Fruit fly (Drosophila melanogaster) whole organism, embryonic: Measurements from ENCODE around the gene CG12507.

Source experiments
- Abd-B ChIP-seq: fragments of 200-800 bp; sonication (Bioruptor generic); optimal IDR thresholded peaks from 2 replicates; lab custom pipeline; 2018; ENCODE audit warnings: missing biosample characterization, mild to moderate bottlenecking, missing genetic modification characterization, moderate library complexity
- Blimp-1 ChIP-seq: fragments of 200-800 bp; sonication (Bioruptor generic); optimal IDR thresholded peaks from 3 replicates; lab custom pipeline; 2018; ENCODE audit warnings: missing biosample characterization, missing genetic modification characterization, mild to moderate bottlenecking, moderate library complexity, missing genetic modification reagents
- Bteb2 ChIP-seq: fragments of 200-800 bp; sonication (Bioruptor generic); optimal IDR thresholded peaks from 2 replicates; lab custom pipeline; 2016; ENCODE audit warnings: missing biosample characterization, missing genetic modification characterization
- CG10431 ChIP-seq: fragments of 200-800 bp; sonication (Bioruptor generic); optimal IDR thresholded peaks from 3 replicates; lab custom pipeline; 2018; ENCODE audit warnings: missing biosample characterization, mild to moderate bottlenecking, missing genetic modification characterization
- CG10462 ChIP-seq: fragments of 200-800 bp; sonication (Bioruptor generic); optimal IDR thresholded peaks from 2 replicates; lab custom pipeline; 2016; ENCODE audit warnings: missing biosample characterization, missing genetic modification characterization
- CG10565 ChIP-seq: fragments of 200-800 bp; sonication (Bioruptor generic); optimal IDR thresholded peaks from 3 replicates; lab custom pipeline; 2016; ENCODE audit warnings: missing biosample characterization, mild to moderate bottlenecking, missing genetic modification characterization
- CG10654 ChIP-seq: fragments of 200-800 bp; sonication (Bioruptor generic); optimal IDR thresholded peaks from 2 replicates; lab custom pipeline; 2016; ENCODE audit warnings: missing biosample characterization, missing genetic modification characterization
- CG11093 ChIP-seq: fragments of 200-800 bp; sonication (Bioruptor generic); IDR thresholded peaks from 3 replicates; pipeline ENCODE4 v1.3.6; 2022; ENCODE audit warnings: missing biosample characterization, missing genetic modification characterization
- CG11560 ChIP-seq: fragments of 200-800 bp; sonication (Bioruptor generic); IDR thresholded peaks from 3 replicates; pipeline ENCODE4 v1.3.6; 2022; ENCODE audit warnings: missing biosample characterization, missing genetic modification characterization
- CG12071 ChIP-seq: fragments of 200-800 bp; sonication (Bioruptor generic); optimal IDR thresholded peaks from 3 replicates; lab custom pipeline; 2018; ENCODE audit warnings: missing biosample characterization, mild to moderate bottlenecking, missing genetic modification characterization
- CG14050 ChIP-seq: fragments of 200-800 bp; sonication (Bioruptor generic); IDR thresholded peaks from 3 replicates; pipeline ENCODE4 v1.3.6; 2022; ENCODE audit warnings: missing biosample characterization, missing genetic modification characterization
- CG16813 ChIP-seq: fragments of 200-800 bp; sonication (Bioruptor generic); IDR thresholded peaks from 3 replicates; pipeline ENCODE4 v1.3.6; 2022; ENCODE audit warnings: missing biosample characterization, missing genetic modification characterization; ENCODE audit not compliant: partially characterized antibody
- CG16815 ChIP-seq: fragments of 200-800 bp; sonication (Bioruptor generic); optimal IDR thresholded peaks from 3 replicates; lab custom pipeline; 2017; ENCODE audit warnings: missing biosample characterization, mild to moderate bottlenecking, missing genetic modification characterization
- CG1792 ChIP-seq: fragments of 200-800 bp; sonication (Bioruptor generic); optimal IDR thresholded peaks from 2 replicates; lab custom pipeline; 2016; ENCODE audit warnings: missing biosample characterization, missing genetic modification characterization
- CG1832 ChIP-seq: fragments of 200-800 bp; sonication (Bioruptor generic); optimal IDR thresholded peaks from 2 replicates; lab custom pipeline; 2017; ENCODE audit warnings: missing biosample characterization, mild to moderate bottlenecking, missing genetic modification characterization, inconsistent platforms
- CG2875 ChIP-seq: fragments of 200-800 bp; sonication (Bioruptor generic); optimal IDR thresholded peaks from 2 replicates; lab custom pipeline; 2017; ENCODE audit warnings: missing biosample characterization, mild to moderate bottlenecking, missing genetic modification characterization, missing genetic modification reagents
- CG30020 ChIP-seq: fragments of 200-800 bp; optimal IDR thresholded peaks from 2 replicates; lab custom pipeline; 2019; ENCODE audit warnings: missing biosample characterization, mild to moderate bottlenecking, missing genetic modification characterization, moderate library complexity
- CG31224 ChIP-seq: fragments of 200-800 bp; sonication (Bioruptor generic); IDR thresholded peaks from 2 replicates; pipeline ENCODE4 v1.3.6; 2022; ENCODE audit warnings: missing biosample characterization, missing genetic modification characterization
- CG4360 ChIP-seq: fragments of 200-800 bp; sonication (Bioruptor generic); IDR thresholded peaks from 2 replicates; pipeline ENCODE4 v1.3.6; 2022; ENCODE audit warnings: missing biosample characterization, missing genetic modification characterization
- CG6654 ChIP-seq: fragments of 200-800 bp; sonication (Bioruptor generic); optimal IDR thresholded peaks from 2 replicates; lab custom pipeline; 2017; ENCODE audit warnings: missing biosample characterization, mild to moderate bottlenecking, missing genetic modification characterization
- CG6683 ChIP-seq: fragments of 200-800 bp; sonication (Bioruptor generic); optimal IDR thresholded peaks from 2 replicates; lab custom pipeline; 2017; ENCODE audit warnings: missing biosample characterization, mild to moderate bottlenecking, missing genetic modification characterization, missing genetic modification reagents
- Dll ChIP-seq: fragments of 200-800 bp; sonication (Bioruptor generic); IDR thresholded peaks from 4 replicates; pipeline ENCODE4 v1.3.6; 2022; ENCODE audit warnings: missing biosample characterization, missing genetic modification characterization; ENCODE audit not compliant: partially characterized antibody
- Drgx ChIP-seq: fragments of 200-800 bp; sonication (Bioruptor generic); IDR thresholded peaks from 2 replicates; pipeline ENCODE4 v1.3.6; 2022; ENCODE audit warnings: missing biosample characterization, missing genetic modification characterization
- E2f1 ChIP-seq: fragments of 200-800 bp; sonication (Bioruptor generic); IDR thresholded peaks from 2 replicates; pipeline ENCODE4 v1.3.6; 2022; ENCODE audit warnings: missing biosample characterization, missing genetic modification characterization
- Kr ChIP-seq: fragments of 200-800 bp; sonication (Bioruptor generic); optimal IDR thresholded peaks from 2 replicates; lab custom pipeline; 2017; ENCODE audit warnings: missing biosample characterization, mild to moderate bottlenecking, missing genetic modification characterization
- Lhr ChIP-seq: fragments of 200-800 bp; sonication (Bioruptor generic); optimal IDR thresholded peaks from 3 replicates; lab custom pipeline; 2017; ENCODE audit warnings: mild to moderate bottlenecking, missing biosample characterization, missing genetic modification reagents, missing genetic modification characterization
- NfI ChIP-seq: fragments of 200-800 bp; sonication (Bioruptor generic); optimal IDR thresholded peaks from 3 replicates; lab custom pipeline; 2018; ENCODE audit warnings: missing biosample characterization, mild to moderate bottlenecking, missing genetic modification characterization, moderate library complexity
- Side ChIP-seq: fragments of 200-800 bp; sonication (Bioruptor generic); optimal IDR thresholded peaks from 2 replicates; lab custom pipeline; 2016; ENCODE audit warnings: missing biosample characterization, missing genetic modification characterization
- Xbp1 ChIP-seq: fragments of 200-800 bp; sonication (Bioruptor generic); optimal IDR thresholded peaks from 3 replicates; lab custom pipeline; 2016; ENCODE audit warnings: missing biosample characterization, mild to moderate bottlenecking, missing genetic modification characterization
- abd-A ChIP-seq: fragments of 200-800 bp; sonication (Bioruptor generic); optimal IDR thresholded peaks from 3 replicates; lab custom pipeline; 2019; ENCODE audit warnings: missing biosample characterization, mild to moderate bottlenecking, missing genetic modification characterization, moderate library complexity
- ap ChIP-seq: fragments of 200-800 bp; sonication (Bioruptor generic); IDR thresholded peaks from 2 replicates; pipeline ENCODE4 v1.3.6; 2022; ENCODE audit warnings: missing biosample characterization, missing genetic modification characterization
- az2 ChIP-seq: fragments of 200-800 bp; sonication (Bioruptor generic); optimal IDR thresholded peaks from 3 replicates; lab custom pipeline; 2016; ENCODE audit warnings: missing biosample characterization, missing genetic modification characterization
- cato ChIP-seq: fragments of 200-800 bp; sonication (Bioruptor generic); optimal IDR thresholded peaks from 2 replicates; lab custom pipeline; 2016; ENCODE audit warnings: missing biosample characterization, missing genetic modification characterization, borderline replicate concordance
- chif ChIP-seq, 2 experiments: fragments of 200-800 bp; sonication (Bioruptor generic); optimal IDR thresholded peaks; 3 replicates each; lab custom pipeline; 2016; ENCODE audit warnings: missing biosample characterization in 2 of 2, missing genetic modification characterization in 2 of 2
- ci ChIP-seq: fragments of 200-800 bp; sonication (Bioruptor generic); IDR thresholded peaks from 3 replicates; pipeline ENCODE4 v1.3.6; 2022; ENCODE audit warnings: missing biosample characterization, missing genetic modification characterization
- dan ChIP-seq: fragments of 200-800 bp; sonication (Bioruptor generic); IDR thresholded peaks from 2 replicates; pipeline ENCODE4 v1.3.6; 2022; ENCODE audit warnings: missing biosample characterization, missing genetic modification characterization
- dati ChIP-seq: fragments of 200-800 bp; sonication (Bioruptor generic); IDR thresholded peaks from 2 replicates; pipeline ENCODE4 v1.3.6; 2022; ENCODE audit warnings: missing biosample characterization, missing genetic modification characterization
- kay ChIP-seq: fragments of 200-800 bp; sonication (Bioruptor generic); optimal IDR thresholded peaks from 2 replicates; lab custom pipeline; 2016; ENCODE audit warnings: missing biosample characterization, missing genetic modification characterization
- lab ChIP-seq: fragments of 200-800 bp; sonication (Bioruptor generic); optimal IDR thresholded peaks from 3 replicates; lab custom pipeline; 2017; ENCODE audit warnings: missing biosample characterization, missing genetic modification characterization, mild to moderate bottlenecking, moderate library complexity, missing genetic modification reagents
- lov ChIP-seq, 2 experiments: fragments of 200-800 bp in 1 of 2; fragments of >200 bp in 1 of 2; sonication (Bioruptor generic) in 1 of 2; IDR thresholded peaks in 1 of 2; optimal IDR thresholded peaks in 1 of 2; 2 replicates in 1 of 2; 3 replicates in 1 of 2; pipeline versions ENCODE4 v1.3.6 to Lab custom; 2017 to 2022; ENCODE audit warnings: missing biosample characterization in 1 of 2, missing genetic modification characterization in 1 of 2
- luna ChIP-seq: fragments of 200-800 bp; sonication (Bioruptor generic); optimal IDR thresholded peaks from 2 replicates; lab custom pipeline; 2016; ENCODE audit warnings: missing biosample characterization, missing genetic modification characterization
- maf-S ChIP-seq: fragments of 200-800 bp; sonication (Bioruptor generic); optimal IDR thresholded peaks from 2 replicates; lab custom pipeline; 2016; ENCODE audit warnings: missing biosample characterization, missing genetic modification characterization
- nmo ChIP-seq: fragments of 200-800 bp; sonication (Bioruptor generic); optimal IDR thresholded peaks from 2 replicates; lab custom pipeline; 2018; ENCODE audit warnings: missing biosample characterization, mild to moderate bottlenecking, missing genetic modification characterization, moderate library complexity
- pita ChIP-seq: fragments of 200-800 bp; sonication (Bioruptor generic); optimal IDR thresholded peaks from 2 replicates; lab custom pipeline; 2017; ENCODE audit warnings: missing biosample characterization, mild to moderate bottlenecking, missing genetic modification characterization
- row ChIP-seq: fragments of 200-800 bp; sonication (Bioruptor generic); IDR thresholded peaks from 3 replicates; pipeline ENCODE4 v1.3.6; 2022; ENCODE audit warnings: missing biosample characterization, missing genetic modification characterization
- stwl ChIP-seq: fragments of 200-800 bp; sonication (Bioruptor generic); optimal IDR thresholded peaks from 3 replicates; lab custom pipeline; 2018; ENCODE audit warnings: missing biosample characterization, mild to moderate bottlenecking, missing genetic modification characterization, moderate library complexity
- sug ChIP-seq: fragments of 200-800 bp; optimal IDR thresholded peaks from 2 replicates; lab custom pipeline; 2019; ENCODE audit warnings: missing biosample characterization, mild to moderate bottlenecking, missing genetic modification characterization, moderate library complexity
- tin ChIP-seq: fragments of 200-800 bp; sonication (Bioruptor generic); optimal IDR thresholded peaks from 3 replicates; lab custom pipeline; 2016; ENCODE audit warnings: missing biosample characterization, missing genetic modification characterization
- trem ChIP-seq: fragments of 200-800 bp; optimal IDR thresholded peaks from 3 replicates; lab custom pipeline; 2019; ENCODE audit warnings: missing biosample characterization, mild to moderate bottlenecking, missing genetic modification characterization, moderate library complexity
- yki ChIP-seq: fragments of >200 bp; optimal IDR thresholded peaks from 3 replicates; lab custom pipeline; 2018
- zen ChIP-seq: fragments of 200-800 bp; sonication (Bioruptor generic); optimal IDR thresholded peaks from 3 replicates; lab custom pipeline; 2018; ENCODE audit warnings: missing biosample characterization, mild to moderate bottlenecking, missing genetic modification characterization, moderate library complexity

CG12507 gene

DNA sequence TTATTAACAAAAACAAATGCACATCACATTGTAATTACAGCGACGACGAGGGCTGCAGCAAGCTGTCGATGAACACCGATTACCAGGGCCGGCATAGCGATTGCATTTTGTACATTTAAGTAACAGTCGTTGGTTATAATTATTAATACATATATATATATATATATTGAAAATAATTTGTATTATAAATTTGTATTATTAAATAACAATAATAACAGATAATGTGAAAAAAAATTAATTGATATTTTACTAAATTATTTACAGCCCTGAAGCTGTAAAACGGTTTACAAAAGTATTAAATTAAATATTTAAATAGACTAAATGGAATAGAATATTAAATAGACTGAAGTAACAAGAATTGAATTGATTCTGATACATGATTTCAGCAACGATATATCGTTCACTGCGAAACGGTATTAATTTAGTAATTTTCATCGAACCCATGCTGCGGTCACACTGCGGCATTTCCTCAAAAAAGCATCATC, 9.6 kb upstream of the CG12507 start, which contains the start of the genes kat80 and Prosalpha4 (continued):
- TF ChIP-seq CG12071 (no peak), Blimp-1 (GFP tag; lab: Kevin White, UChicago) (peak; percentile 22), Drgx (GFP tag; lab: Robert Waterston, UW) (no peak), CG10654 (peak; percentile 1), CG10565 (no peak), CG4360 (no peak), Side (no peak), CG31224 (GFP tag; lab: Robert Waterston, UW) (no peak), chif (GFP tag; optimal IDR thresholded peaks at IDR 0.05; lab: Kevin White, UChicago) (no peak), dan (GFP tag; lab: Robert Waterston, UW) (no peak), CG11560 (tag; lab: Robert Waterston, UW) (no peak), tin (peak; percentile 22), Dll (GFP tag; lab: Robert Waterston, UW) (peak; percentile 65), CG16815 (GFP tag; lab: Kevin White, UChicago) (no peak), CG30020 (tag; lab: Kevin White, UChicago) (peak; percentile 78), lov (optimal IDR thresholded peaks at IDR 0.05; lab: Kevin White, UChicago) (no peak), lov (GFP tag; IDR thresholded peaks at IDR 0.05; lab: Robert Waterston, UW) (no peak), CG6683 (no peak), abd-A (no peak), cato (GFP tag; lab: Kevin White, UChicago) (no peak), Abd-B (GFP tag; lab: Kevin White, UChicago) (peak; percentile 5), Bteb2 (no peak), maf-S (GFP tag; lab: Kevin White, UChicago) (no peak), row (GFP tag; lab: Robert Waterston, UW) (peak; percentile 77), CG14050 (no peak), CG16813 (peak; percentile 67), kay (GFP tag; lab: Kevin White, UChicago) (no peak), dati (no peak), sug (peak; percentile 67), zen (tag; lab: Kevin White, UChicago) (peak; percentile 42), trem (tag; lab: Kevin White, UChicago) (peak; percentile 32), CG10431 (GFP tag; lab: Kevin White, UChicago) (no peak), ap (GFP tag; lab: Robert Waterston, UW) (no peak), Xbp1 (peak; percentile 31), CG11093 (GFP tag; lab: Robert Waterston, UW) (no peak), lab (GFP tag; lab: Kevin White, UChicago) (peak; percentile 51), az2 (GFP tag; lab: Kevin White, UChicago) (no peak), Kr (GFP tag; lab: Kevin White, UChicago) (no peak), ci (peak; percentile 50; the same call in 2 of the 3 replicates), stwl (peak; percentile 4), CG1832 (GFP tag; lab: Kevin White, UChicago) (no peak), nmo (peak; percentile 88), CG2875 (GFP tag; lab: Kevin White, UChicago) (no peak), CG6654 (GFP tag; lab: Kevin White, UChicago) (no peak), E2f1 (GFP tag; lab: Robert Waterston, UW) (no peak), Lhr (GFP tag; lab: Kevin White, UChicago) (no peak), CG1792 (GFP tag; lab: Kevin White, UChicago) (no peak), CG10462 (GFP tag; lab: Kevin White, UChicago) (no peak), NfI (GFP tag; lab: Kevin White, UChicago) (peak; percentile 43), yki (lab: Kevin White, UChicago) (no peak), luna (no peak), pita (GFP tag; lab: Kevin White, UChicago) (no peak)
